Worm (Caenorhabditis elegans) whole organism, young adult: Measurements from ENCODE around the gene Y97E10AR.3.
A peak's percentile ranks its signal among the peaks of the same experiment; 100 is the strongest.

Source experiments
- B0019.2 ChIP-seq: fragments of 200-800 bp; sonication (Bioruptor generic); conservative IDR thresholded peaks from 2 replicates; pipeline ENCODE4 v1.3.6; 2022; ENCODE audit warnings: missing genetic modification reagents, missing genetic modification characterization, missing compliant biosample characterization
- B0035.1 ChIP-seq: sonication (generic microtip); optimal IDR thresholded peaks from 2 replicates; lab custom pipeline; 2016; ENCODE audit warnings: missing genetic modification characterization, mild to moderate bottlenecking, missing compliant biosample characterization, missing genotype, missing genetic modification reagents
- B0336.3 ChIP-seq: fragments of 200-800 bp; sonication (Bioruptor generic); IDR thresholded peaks from 2 replicates; pipeline ENCODE4 v1.3.6; 2022; ENCODE audit warnings: missing genetic modification characterization, missing compliant biosample characterization
- C17E4.6 ChIP-seq: fragments of 200-800 bp; sonication (Bioruptor generic); IDR thresholded peaks from 2 replicates; pipeline ENCODE4 v1.3.6; 2022; ENCODE audit warnings: missing genetic modification reagents, missing genetic modification characterization, missing compliant biosample characterization
- F10E7.11 ChIP-seq: sonication (generic microtip); optimal IDR thresholded peaks from 2 replicates; lab custom pipeline; 2017; ENCODE audit warnings: mild to moderate bottlenecking, missing genetic modification characterization, moderate library complexity, missing compliant biosample characterization
- F37B4.10 ChIP-seq: fragments of 200-800 bp; sonication (Bioruptor generic); IDR thresholded peaks from 2 replicates; pipeline ENCODE4 v1.3.6; 2022; ENCODE audit warnings: missing genetic modification characterization, missing compliant biosample characterization
- F52B5.7 ChIP-seq: sonication (generic microtip); optimal IDR thresholded peaks from 2 replicates; lab custom pipeline; 2016; ENCODE audit warnings: mild to moderate bottlenecking, missing genetic modification characterization, missing compliant biosample characterization
- F57C9.4 ChIP-seq: sonication (generic microtip); optimal IDR thresholded peaks from 2 replicates; lab custom pipeline; 2017; ENCODE audit warnings: mild to moderate bottlenecking, missing genetic modification characterization, missing compliant biosample characterization
- K12H6.12 ChIP-seq: fragments of 200-800 bp; sonication (Bioruptor generic); optimal IDR thresholded peaks from 2 replicates; lab custom pipeline; 2018; ENCODE audit warnings: mild to moderate bottlenecking, missing genetic modification characterization, missing compliant biosample characterization
- T07F8.4 ChIP-seq: sonication (generic microtip); optimal IDR thresholded peaks from 2 replicates; lab custom pipeline; 2016; ENCODE audit warnings: mild to moderate bottlenecking, missing genetic modification characterization, moderate library complexity, missing compliant biosample characterization
- Y53G8AR.9 ChIP-seq: fragments of 200-800 bp; sonication (Bioruptor generic); conservative IDR thresholded peaks from 2 replicates; pipeline ENCODE4 v1.3.6; 2022; ENCODE audit warnings: missing genetic modification reagents, missing genetic modification characterization, missing compliant biosample characterization
- Y56A3A.18 ChIP-seq: fragments of 200-800 bp; sonication (Bioruptor generic); IDR thresholded peaks from 2 replicates; pipeline ENCODE4 v1.3.6; 2022; ENCODE audit warnings: missing genetic modification reagents, missing genetic modification characterization, missing compliant biosample characterization
- Y67H2A.10 ChIP-seq: fragments of 200-800 bp; sonication (Bioruptor generic); conservative IDR thresholded peaks from 2 replicates; pipeline ENCODE4 v1.3.6; 2022; ENCODE audit warnings: missing genetic modification reagents, missing genetic modification characterization, missing compliant biosample characterization
- Y95B8A.8 ChIP-seq: fragments of 200-800 bp; sonication (Bioruptor generic); IDR thresholded peaks from 2 replicates; pipeline ENCODE4 v1.3.6; 2022; ENCODE audit warnings: missing genetic modification reagents, missing genetic modification characterization, missing compliant biosample characterization
- aptf-3 ChIP-seq: fragments of 200-800 bp; sonication (Bioruptor generic); IDR thresholded peaks from 2 replicates; pipeline ENCODE4 v1.3.6; 2022; ENCODE audit warnings: missing genetic modification characterization, missing compliant biosample characterization
- athp-1 ChIP-seq: sonication (generic microtip); optimal IDR thresholded peaks from 2 replicates; lab custom pipeline; 2017; ENCODE audit warnings: mild to moderate bottlenecking, missing genetic modification characterization, missing compliant biosample characterization
- ceh-79 ChIP-seq: sonication (generic microtip); optimal IDR thresholded peaks from 2 replicates; lab custom pipeline; 2017; ENCODE audit warnings: mild to moderate bottlenecking, missing genetic modification characterization, missing compliant biosample characterization
- ceh-91 ChIP-seq: fragments of 200-800 bp; sonication (Bioruptor generic); IDR thresholded peaks from 2 replicates; pipeline ENCODE4 v1.3.6; 2022; ENCODE audit warnings: missing genetic modification reagents, missing genetic modification characterization, missing compliant biosample characterization
- dox-1 ChIP-seq: fragments of 200-800 bp; sonication (Bioruptor generic); IDR thresholded peaks from 2 replicates; pipeline ENCODE4 v1.3.6; 2022; ENCODE audit warnings: missing genetic modification reagents, missing genetic modification characterization, missing compliant biosample characterization
- dpff-1 ChIP-seq: sonication (generic microtip); optimal IDR thresholded peaks from 2 replicates; lab custom pipeline; 2017; ENCODE audit warnings: mild to moderate bottlenecking, missing genetic modification characterization, missing compliant biosample characterization
- ekl-4 ChIP-seq: fragments of 200-800 bp; sonication (Bioruptor generic); IDR thresholded peaks from 2 replicates; pipeline ENCODE4 v1.3.6; 2022; ENCODE audit warnings: missing genetic modification reagents, missing genetic modification characterization, missing compliant biosample characterization
- hlh-12 ChIP-seq: sonication (generic microtip); optimal IDR thresholded peaks from 2 replicates; lab custom pipeline; 2016; ENCODE audit warnings: missing genetic modification characterization, missing compliant biosample characterization
- hlh-26 ChIP-seq: fragments of 200-800 bp; sonication (Bioruptor generic); conservative IDR thresholded peaks from 2 replicates; pipeline ENCODE4 v1.3.6; 2022; ENCODE audit warnings: missing genetic modification reagents, missing genetic modification characterization, missing compliant biosample characterization
- hrde-1 ChIP-seq: sonication (generic microtip); optimal IDR thresholded peaks from 2 replicates; lab custom pipeline; 2016; ENCODE audit warnings: missing genetic modification characterization, mild to moderate bottlenecking, missing compliant biosample characterization, moderate library complexity, missing genotype, missing genetic modification reagents, borderline replicate concordance
- hsf-1 ChIP-seq: fragments of 200-800 bp; sonication (Bioruptor generic); IDR thresholded peaks from 2 replicates; pipeline ENCODE4 v1.3.6; 2022; ENCODE audit warnings: missing genetic modification reagents, missing genetic modification characterization, missing compliant biosample characterization
- lir-1 ChIP-seq: fragments of 200-800 bp; sonication (Bioruptor generic); conservative IDR thresholded peaks from 2 replicates; pipeline ENCODE4 v1.3.6; 2022; ENCODE audit warnings: missing genetic modification reagents, missing genetic modification characterization, missing compliant biosample characterization
- lsl-1 ChIP-seq: fragments of 200-800 bp; sonication (Bioruptor generic); optimal IDR thresholded peaks from 2 replicates; lab custom pipeline; 2018; ENCODE audit warnings: mild to moderate bottlenecking, missing genetic modification characterization, moderate library complexity, missing compliant biosample characterization
- lsy-27 ChIP-seq: sonication (generic microtip); optimal IDR thresholded peaks from 2 replicates; lab custom pipeline; 2017; ENCODE audit warnings: missing genetic modification characterization, mild to moderate bottlenecking, missing compliant biosample characterization, antibody characterized with exemption, missing genotype, borderline replicate concordance; ENCODE audit not compliant: insufficient read depth
- madf-10 ChIP-seq: sonication (generic microtip); optimal IDR thresholded peaks from 2 replicates; lab custom pipeline; 2016; ENCODE audit warnings: mild to moderate bottlenecking, missing genetic modification characterization, missing compliant biosample characterization
- madf-6 ChIP-seq: fragments of 200-800 bp; sonication (Bioruptor generic); IDR thresholded peaks from 2 replicates; pipeline ENCODE4 v1.3.6; 2022; ENCODE audit warnings: missing genetic modification reagents, missing genetic modification characterization, missing compliant biosample characterization
- madf-8 ChIP-seq: fragments of 200-800 bp; sonication (Bioruptor generic); conservative IDR thresholded peaks from 2 replicates; pipeline ENCODE4 v1.3.6; 2022; ENCODE audit warnings: missing genetic modification reagents, missing genetic modification characterization, missing compliant biosample characterization
- mcd-1 ChIP-seq: fragments of 200-800 bp; sonication (Bioruptor generic); IDR thresholded peaks from 2 replicates; pipeline ENCODE4 v1.3.6; 2022; ENCODE audit warnings: missing genetic modification reagents, missing genetic modification characterization, missing compliant biosample characterization
- mes-4 ChIP-seq: sonication (generic microtip); optimal IDR thresholded peaks from 2 replicates; lab custom pipeline; 2016; ENCODE audit warnings: missing genotype, missing genetic modification characterization, missing compliant biosample characterization
- mxl-1 ChIP-seq: sonication (generic microtip); optimal IDR thresholded peaks from 2 replicates; lab custom pipeline; 2016; ENCODE audit warnings: missing genetic modification characterization, missing compliant biosample characterization
- nfya-1 ChIP-seq: sonication (generic microtip); optimal IDR thresholded peaks from 2 replicates; lab custom pipeline; 2017; ENCODE audit warnings: antibody characterized with exemption, missing compliant biosample characterization, missing genetic modification characterization, borderline replicate concordance; ENCODE audit not compliant: insufficient read depth
- nfyb-1 ChIP-seq: fragments of 200-800 bp; sonication (Bioruptor generic); IDR thresholded peaks from 2 replicates; pipeline ENCODE4 v1.3.6; 2022; ENCODE audit warnings: missing genetic modification reagents, missing genetic modification characterization, missing compliant biosample characterization
- nhr-179 ChIP-seq: sonication (generic microtip); optimal IDR thresholded peaks from 2 replicates; lab custom pipeline; 2016; ENCODE audit warnings: mild to moderate bottlenecking, missing genetic modification characterization, missing compliant biosample characterization
- nhr-90 ChIP-seq: sonication (generic microtip); optimal IDR thresholded peaks from 2 replicates; lab custom pipeline; 2016; ENCODE audit warnings: missing genotype, mild to moderate bottlenecking, missing genetic modification characterization, missing compliant biosample characterization
- rcor-1 ChIP-seq: fragments of 200-800 bp; sonication (Bioruptor generic); IDR thresholded peaks from 2 replicates; pipeline ENCODE4 v1.3.6; 2022; ENCODE audit warnings: missing genetic modification reagents, missing genetic modification characterization, missing compliant biosample characterization
- rec-8 ChIP-seq, 2 experiments: sonication (generic microtip); optimal IDR thresholded peaks; 2 replicates each; lab custom pipeline; 2016; ENCODE audit warnings: mild to moderate bottlenecking in 2 of 2, missing genetic modification characterization in 2 of 2, missing genetic modification reagents in 2 of 2, missing genotype in 2 of 2, missing biosample characterization in 1 of 2, missing compliant biosample characterization in 1 of 2, moderate library complexity in 1 of 2
- sdz-38 ChIP-seq: sonication (generic microtip); optimal IDR thresholded peaks from 2 replicates; lab custom pipeline; 2016; ENCODE audit warnings: missing genotype, missing genetic modification characterization, missing compliant biosample characterization
- snpc-3.4 ChIP-seq: sonication (generic microtip); optimal IDR thresholded peaks from 2 replicates; lab custom pipeline; 2017; ENCODE audit warnings: missing genetic modification characterization, mild to moderate bottlenecking, missing compliant biosample characterization, antibody characterized with exemption, moderate library complexity, missing genotype, missing genetic modification reagents
- somi-1 ChIP-seq: fragments of 200-800 bp; sonication (Bioruptor generic); optimal IDR thresholded peaks from 2 replicates; lab custom pipeline; 2018; ENCODE audit warnings: mild to moderate bottlenecking, missing genetic modification characterization, missing compliant biosample characterization
- tbx-9 ChIP-seq: sonication (generic microtip); optimal IDR thresholded peaks from 2 replicates; lab custom pipeline; 2016; ENCODE audit warnings: borderline replicate concordance, missing genetic modification characterization, inconsistent platforms, missing compliant biosample characterization
- unc-130 ChIP-seq: sonication (generic microtip); optimal IDR thresholded peaks from 2 replicates; lab custom pipeline; 2016; ENCODE audit warnings: missing genetic modification reagents, missing genetic modification characterization, missing compliant biosample characterization
- xnd-1 ChIP-seq: sonication (generic microtip); optimal IDR thresholded peaks from 2 replicates; lab custom pipeline; 2016; ENCODE audit warnings: missing genotype, missing genetic modification reagents, missing genetic modification characterization, missing compliant biosample characterization
- zfh-2 ChIP-seq: fragments of 200-800 bp; sonication (Bioruptor generic); conservative IDR thresholded peaks from 2 replicates; pipeline ENCODE4 v1.3.6; 2022; ENCODE audit warnings: missing genetic modification reagents, missing genetic modification characterization, missing compliant biosample characterization

Gene Y97E10AR.3

ce11 chrV:8039606-8040005, 32.3 kb upstream of the Y97E10AR.3 start:
- TF ChIP-seq F37B4.10 (GFP tag; lab: Robert Waterston, UW): no peak
- TF ChIP-seq rec-8 (tag; optimal IDR thresholded peaks at IDR 0.05; lab: Kevin White, UChicago): no peak
- TF ChIP-seq B0019.2 (GFP tag; lab: Robert Waterston, UW): no peak
- 0 out of 2 replicates have a peak, but pooled peaks have one; percentile 10 for TF ChIP-seq Y56A3A.18 (GFP tag; lab: Robert Waterston, UW)
- TF ChIP-seq madf-10 (tag; lab: Kevin White, UChicago): no peak

- TF ChIP-seq F57C9.4 (tag; lab: Kevin White, UChicago) (no peak), Y95B8A.8 (GFP tag; lab: Robert Waterston, UW) (0 out of 2 replicates have a peak, but pooled peaks have one; percentile 5), ceh-91 (GFP tag; lab: Robert Waterston, UW) (no peak), zfh-2 (GFP tag; lab: Robert Waterston, UW) (no peak), Y67H2A.10 (GFP tag; lab: Robert Waterston, UW) (no peak), F52B5.7 (tag; lab: Kevin White, UChicago) (no peak), nfya-1 (tag; lab: Kevin White, UChicago) (no peak), B0035.1 (tag; lab: Kevin White, UChicago) (peak; percentile 42), F10E7.11 (tag; lab: Kevin White, UChicago) (no peak), unc-130 (GFP tag; lab: Kevin White, UChicago) (no peak), Y53G8AR.9 (0 out of 2 replicates have a peak, but pooled peaks have one; percentile 33), nfyb-1 (GFP tag; lab: Robert Waterston, UW) (0 out of 2 replicates have a peak, but pooled peaks have one; percentile 48), mes-4 (no peak), hlh-26 (GFP tag; lab: Robert Waterston, UW) (no peak), ceh-79 (tag; lab: Kevin White, UChicago) (no peak), ekl-4 (no peak), somi-1 (GFP tag; lab: Kevin White, UChicago) (no peak), C17E4.6 (GFP tag; lab: Robert Waterston, UW) (no peak), mcd-1 (GFP tag; lab: Robert Waterston, UW) (no peak; the same call in 1 of the 2 replicates), tbx-9 (no peak), dpff-1 (tag; lab: Kevin White, UChicago) (no peak), madf-8 (GFP tag; lab: Robert Waterston, UW) (no peak), aptf-3 (no peak), dox-1 (GFP tag; lab: Robert Waterston, UW) (0 out of 2 replicates have a peak, but pooled peaks have one; percentile 5), madf-6 (GFP tag; lab: Robert Waterston, UW) (no peak; the same call in 1 of the 2 replicates), snpc-3.4 (tag; lab: Kevin White, UChicago) (no peak), B0336.3 (GFP tag; lab: Robert Waterston, UW) (no peak), lsl-1 (GFP tag; lab: Kevin White, UChicago) (no peak), nhr-179 (tag; lab: Kevin White, UChicago) (no peak), rcor-1 (no peak), mxl-1 (tag; lab: Kevin White, UChicago) (no peak), nhr-90 (tag; lab: Kevin White, UChicago) (no peak), K12H6.12 (tag; lab: Kevin White, UChicago) (no peak), sdz-38 (no peak), hlh-12 (tag; lab: Kevin White, UChicago) (no peak), hrde-1 (no peak), T07F8.4 (tag; lab: Kevin White, UChicago) (no peak), xnd-1 (tag; lab: Kevin White, UChicago) (no peak), hsf-1 (no peak), lir-1 (GFP tag; lab: Robert Waterston, UW) (no peak), athp-1 (tag; lab: Kevin White, UChicago) (no peak), lsy-27 (tag; lab: Kevin White, UChicago) (no peak)
These were observed 31.8 kb upstream of the Y97E10AR.3 start for ce11 chrV:8039085-8039525.
